Fruit fly (Drosophila melanogaster) whole organism, embryonic: ENCODE data around the gene CG18213.

Source experiments
- Antp ChIP-seq: fragments of 200-800 bp; sonication (Bioruptor generic); optimal IDR thresholded peaks from 3 replicates; lab custom pipeline; 2016; ENCODE audit warnings: missing biosample characterization, missing genetic modification characterization
- CG10543 ChIP-seq: fragments of 200-800 bp; sonication (Bioruptor generic); optimal IDR thresholded peaks from 3 replicates; lab custom pipeline; 2017; ENCODE audit warnings: missing biosample characterization, mild to moderate bottlenecking, missing genetic modification characterization, moderate library complexity
- CG11093 ChIP-seq: fragments of 200-800 bp; sonication (Bioruptor generic); IDR thresholded peaks from 3 replicates; pipeline ENCODE4 v1.3.6; 2022; ENCODE audit warnings: missing biosample characterization, missing genetic modification characterization
- CG11695 ChIP-seq: fragments of 200-800 bp; sonication (Bioruptor generic); IDR thresholded peaks from 3 replicates; pipeline ENCODE4 v1.3.6; 2022; ENCODE audit warnings: missing biosample characterization, missing genetic modification characterization
- CG12155 ChIP-seq: fragments of 200-800 bp; sonication (Bioruptor generic); optimal IDR thresholded peaks from 3 replicates; lab custom pipeline; 2016; ENCODE audit warnings: missing biosample characterization, missing genetic modification characterization
- CG12219 ChIP-seq: fragments of 200-800 bp; sonication (Bioruptor generic); optimal IDR thresholded peaks from 3 replicates; lab custom pipeline; 2018; ENCODE audit warnings: missing biosample characterization, mild to moderate bottlenecking, missing genetic modification characterization
- CG12236 ChIP-seq: fragments of 200-800 bp; sonication (Bioruptor generic); optimal IDR thresholded peaks from 2 replicates; lab custom pipeline; 2016; ENCODE audit warnings: missing biosample characterization, missing genetic modification characterization
- CG14014 ChIP-seq: fragments of 200-800 bp; sonication (Bioruptor generic); IDR thresholded peaks from 2 replicates; pipeline ENCODE4 v1.3.6; 2022; ENCODE audit warnings: missing biosample characterization, missing genetic modification characterization
- CG15011 ChIP-seq: fragments of 200-800 bp; sonication (Bioruptor generic); optimal IDR thresholded peaks from 3 replicates; lab custom pipeline; 2018; ENCODE audit warnings: missing biosample characterization, mild to moderate bottlenecking, missing genetic modification characterization
- CG15514 ChIP-seq: fragments of 200-800 bp; sonication (Bioruptor generic); optimal IDR thresholded peaks from 3 replicates; lab custom pipeline; 2017; ENCODE audit warnings: missing biosample characterization, missing genetic modification characterization, mild to moderate bottlenecking, moderate library complexity, missing genetic modification reagents
- CG16863 ChIP-seq: fragments of 200-800 bp; sonication (Bioruptor generic); optimal IDR thresholded peaks from 3 replicates; lab custom pipeline; 2016; ENCODE audit warnings: missing biosample characterization, missing genetic modification characterization
- CG2120 ChIP-seq: fragments of 200-800 bp; sonication (Bioruptor generic); optimal IDR thresholded peaks from 3 replicates; lab custom pipeline; 2016; ENCODE audit warnings: missing biosample characterization, missing genetic modification characterization
- CG2129 ChIP-seq: fragments of 200-800 bp; sonication (Bioruptor generic); IDR thresholded peaks from 2 replicates; pipeline ENCODE4 v1.3.6; 2022; ENCODE audit warnings: missing biosample characterization, missing genetic modification characterization; ENCODE audit not compliant: partially characterized antibody
- CG31441 ChIP-seq: fragments of 200-800 bp; sonication (Bioruptor generic); IDR thresholded peaks from 2 replicates; pipeline ENCODE4 v1.3.6; 2022; ENCODE audit warnings: missing biosample characterization, missing genetic modification characterization
- CG34422 ChIP-seq: fragments of 200-800 bp; sonication (Bioruptor generic); IDR thresholded peaks from 3 replicates; pipeline ENCODE4 v1.3.6; 2022; ENCODE audit warnings: missing biosample characterization, missing genetic modification characterization
- CG4424 ChIP-seq: fragments of 200-800 bp; sonication (Bioruptor generic); optimal IDR thresholded peaks from 3 replicates; lab custom pipeline; 2016; ENCODE audit warnings: missing biosample characterization, missing genetic modification characterization
- CG6689 ChIP-seq: fragments of 200-800 bp; sonication (Bioruptor generic); IDR thresholded peaks from 2 replicates; pipeline ENCODE4 v1.3.6; 2022; ENCODE audit warnings: missing biosample characterization, missing genetic modification characterization
- CG9727 ChIP-seq: fragments of 200-800 bp; sonication (Bioruptor generic); optimal IDR thresholded peaks from 3 replicates; lab custom pipeline; 2017; ENCODE audit warnings: missing biosample characterization, mild to moderate bottlenecking, missing genetic modification characterization
- CTCF ChIP-seq: fragments of 200-800 bp; sonication (Bioruptor generic); optimal IDR thresholded peaks from 2 replicates; lab custom pipeline; 2017; ENCODE audit warnings: missing biosample characterization, mild to moderate bottlenecking, missing genetic modification characterization, moderate library complexity
- E2f2 ChIP-seq: fragments of 200-800 bp; sonication (Bioruptor generic); IDR thresholded peaks from 2 replicates; pipeline ENCODE4 v1.3.6; 2022; ENCODE audit warnings: missing biosample characterization, missing genetic modification characterization
- Hand ChIP-seq: fragments of 200-800 bp; sonication (Bioruptor generic); optimal IDR thresholded peaks from 2 replicates; lab custom pipeline; 2017; ENCODE audit warnings: mild to moderate bottlenecking, missing biosample characterization, missing genetic modification reagents, missing genetic modification characterization
- Hmr ChIP-seq: fragments of 200-800 bp; sonication (Bioruptor generic); optimal IDR thresholded peaks from 3 replicates; lab custom pipeline; 2017; ENCODE audit warnings: mild to moderate bottlenecking, missing biosample characterization, missing genetic modification reagents, missing genetic modification characterization
- Nf-YC ChIP-seq: fragments of 200-800 bp; optimal IDR thresholded peaks from 3 replicates; lab custom pipeline; 2019; ENCODE audit warnings: missing biosample characterization, mild to moderate bottlenecking, missing genetic modification characterization, moderate library complexity
- NfI ChIP-seq: fragments of 200-800 bp; sonication (Bioruptor generic); optimal IDR thresholded peaks from 3 replicates; lab custom pipeline; 2018; ENCODE audit warnings: missing biosample characterization, mild to moderate bottlenecking, missing genetic modification characterization, moderate library complexity
- Six4 ChIP-seq: fragments of 200-800 bp; sonication (Bioruptor generic); optimal IDR thresholded peaks from 2 replicates; lab custom pipeline; 2016; ENCODE audit warnings: missing biosample characterization, missing genetic modification characterization
- Sox102F ChIP-seq: fragments of 200-800 bp; sonication (Bioruptor generic); optimal IDR thresholded peaks from 2 replicates; lab custom pipeline; 2018; ENCODE audit warnings: missing biosample characterization, mild to moderate bottlenecking, missing genetic modification characterization, moderate library complexity
- Xrp1 ChIP-seq: fragments of 200-800 bp; sonication (Bioruptor generic); IDR thresholded peaks from 2 replicates; pipeline ENCODE4 v1.3.6; 2022; ENCODE audit warnings: missing biosample characterization, missing genetic modification characterization
- YL-1 ChIP-seq: fragments of 200-800 bp; sonication (Bioruptor generic); optimal IDR thresholded peaks from 3 replicates; lab custom pipeline; 2017; ENCODE audit warnings: missing biosample characterization, mild to moderate bottlenecking, missing genetic modification characterization
- ab ChIP-seq: fragments of 200-800 bp; sonication (Bioruptor generic); optimal IDR thresholded peaks from 2 replicates; lab custom pipeline; 2016; ENCODE audit warnings: missing biosample characterization, missing genetic modification characterization
- ara ChIP-seq: fragments of 200-800 bp; sonication (Bioruptor generic); IDR thresholded peaks from 2 replicates; pipeline ENCODE4 v1.3.6; 2022; ENCODE audit warnings: missing biosample characterization, missing genetic modification characterization
- chm ChIP-seq: fragments of 200-800 bp; sonication (Bioruptor generic); IDR thresholded peaks from 2 replicates; pipeline ENCODE4 v1.3.6; 2022; ENCODE audit warnings: missing biosample characterization, missing genetic modification characterization
- corto ChIP-seq: fragments of 200-800 bp; sonication (Bioruptor generic); optimal IDR thresholded peaks from 2 replicates; lab custom pipeline; 2016; ENCODE audit warnings: missing biosample characterization, mild to moderate bottlenecking, missing genetic modification characterization, moderate library complexity
- danr ChIP-seq: fragments of 200-800 bp; sonication (Bioruptor generic); IDR thresholded peaks from 2 replicates; pipeline ENCODE4 v1.3.6; 2022; ENCODE audit warnings: missing biosample characterization, missing genetic modification characterization
- esg ChIP-seq: fragments of 200-800 bp; sonication (Bioruptor generic); conservative IDR thresholded peaks from 2 replicates; pipeline ENCODE4 v1.3.6; 2022; ENCODE audit warnings: missing biosample characterization, missing genetic modification characterization
- gro ChIP-seq: fragments of 200-800 bp; sonication (Bioruptor generic); optimal IDR thresholded peaks from 2 replicates; lab custom pipeline; 2016; ENCODE audit warnings: missing biosample characterization, missing genetic modification characterization
- gsb ChIP-seq: fragments of 200-800 bp; sonication (Bioruptor generic); IDR thresholded peaks from 2 replicates; pipeline ENCODE4 v1.3.6; 2022; ENCODE audit warnings: missing biosample characterization, missing genetic modification characterization
- insv ChIP-seq, 2 experiments: fragments of 200-800 bp; sonication (Bioruptor generic); optimal IDR thresholded peaks; 3 replicates each; lab custom pipeline; 2016 to 2018; ENCODE audit warnings: missing biosample characterization in 2 of 2, missing genetic modification characterization in 2 of 2
- jigr1 ChIP-seq: fragments of 200-800 bp; sonication (Bioruptor generic); IDR thresholded peaks from 3 replicates; pipeline ENCODE4 v1.3.6; 2022; ENCODE audit warnings: missing biosample characterization, missing genetic modification characterization
- jumu ChIP-seq: fragments of 200-800 bp; sonication (Bioruptor generic); optimal IDR thresholded peaks from 3 replicates; lab custom pipeline; 2016; ENCODE audit warnings: missing biosample characterization, missing genetic modification characterization
- ken ChIP-seq: fragments of 200-800 bp; sonication (Bioruptor generic); IDR thresholded peaks from 3 replicates; pipeline ENCODE4 v1.3.6; 2022; ENCODE audit warnings: missing biosample characterization, missing genetic modification characterization
- kni ChIP-seq: fragments of 200-800 bp; sonication (Bioruptor generic); optimal IDR thresholded peaks from 3 replicates; lab custom pipeline; 2017; ENCODE audit warnings: mild to moderate bottlenecking, missing biosample characterization, missing genetic modification reagents, missing genetic modification characterization
- luna ChIP-seq: fragments of 200-800 bp; sonication (Bioruptor generic); optimal IDR thresholded peaks from 2 replicates; lab custom pipeline; 2016; ENCODE audit warnings: missing biosample characterization, missing genetic modification characterization
- nerfin-2 ChIP-seq: fragments of 200-800 bp; sonication (Bioruptor generic); IDR thresholded peaks from 2 replicates; pipeline ENCODE4 v1.3.6; 2022; ENCODE audit warnings: missing biosample characterization, missing genetic modification characterization; ENCODE audit not compliant: partially characterized antibody
- row ChIP-seq: fragments of 200-800 bp; sonication (Bioruptor generic); IDR thresholded peaks from 3 replicates; pipeline ENCODE4 v1.3.6; 2022; ENCODE audit warnings: missing biosample characterization, missing genetic modification characterization
- salm ChIP-seq: fragments of 200-800 bp; sonication (Bioruptor generic); optimal IDR thresholded peaks from 2 replicates; lab custom pipeline; 2018; ENCODE audit warnings: missing biosample characterization, mild to moderate bottlenecking, missing genetic modification characterization
- slou ChIP-seq: fragments of 200-800 bp; sonication (Bioruptor generic); optimal IDR thresholded peaks from 3 replicates; lab custom pipeline; 2016; ENCODE audit warnings: missing biosample characterization, missing genetic modification characterization
- sug ChIP-seq: fragments of 200-800 bp; optimal IDR thresholded peaks from 2 replicates; lab custom pipeline; 2019; ENCODE audit warnings: missing biosample characterization, mild to moderate bottlenecking, missing genetic modification characterization, moderate library complexity
- wdn ChIP-seq: fragments of 200-800 bp; sonication (Bioruptor generic); IDR thresholded peaks from 2 replicates; pipeline ENCODE4 v1.3.6; 2022; ENCODE audit warnings: missing biosample characterization, missing genetic modification characterization

Gene CG18213

dm6 chr3R:17053415-17054177, 13.6 kb upstream of the CG18213 start, which contains the start of gene Dad (continued):
- peak; percentile 30 for TF ChIP-seq salm (tag; lab: Kevin White, UChicago)
- no peak for TF ChIP-seq Xrp1 (GFP tag; lab: Robert Waterston, UW)
- TF ChIP-seq ab (GFP tag; lab: Kevin White, UChicago), result peak; percentile 16
- TF ChIP-seq Nf-YC, result peak; percentile 17
- TF ChIP-seq Hand (GFP tag; lab: Kevin White, UChicago), result peak; percentile 65
- no peak for TF ChIP-seq gsb (GFP tag; lab: Robert Waterston, UW)
- TF ChIP-seq CG12219, result peak; percentile 11
- TF ChIP-seq CG31441 (GFP tag; lab: Robert Waterston, UW), result no peak
- TF ChIP-seq Hmr (GFP tag; lab: Kevin White, UChicago), result peak; percentile 48
- peak; percentile 91 for TF ChIP-seq E2f2 (GFP tag; lab: Robert Waterston, UW)
- TF ChIP-seq CG34422 (GFP tag; lab: Robert Waterston, UW), result peak; percentile 48; the same call in 1 of the 3 replicates
- TF ChIP-seq CG15514 (GFP tag; lab: Kevin White, UChicago), result peak; percentile 24
- no peak for TF ChIP-seq CG2129 (GFP tag; lab: Robert Waterston, UW)
- peak; percentile 83 for TF ChIP-seq chm (GFP tag; lab: Robert Waterston, UW)
- peak; percentile 14; the same call in 1 of the 2 replicates for TF ChIP-seq CG14014 (GFP tag; lab: Robert Waterston, UW)
- TF ChIP-seq YL-1 (GFP tag; lab: Kevin White, UChicago), result peak; percentile 11
- TF ChIP-seq jigr1 (GFP tag; lab: Robert Waterston, UW), result no peak
- TF ChIP-seq, all 482 proteins: peak for 126

dm6 chr3R:17052465-17053149, 12.6 kb upstream of the CG18213 start:
- TF ChIP-seq esg (GFP tag; lab: Robert Waterston, UW) (no peak), row (peak; percentile 76), CG9727 (GFP tag; lab: Kevin White, UChicago) (peak; percentile 89), CG11695 (GFP tag; lab: Robert Waterston, UW) (peak; percentile 18; the same call in 1 of the 3 replicates), gro (GFP tag; lab: Kevin White, UChicago) (no peak), Six4 (GFP tag; lab: Kevin White, UChicago) (no peak), luna (no peak), danr (GFP tag; lab: Robert Waterston, UW) (no peak), Nf-YC (no peak), Sox102F (GFP tag; lab: Kevin White, UChicago) (no peak), ken (GFP tag; lab: Robert Waterston, UW) (no peak), CG10543 (GFP tag; lab: Kevin White, UChicago) (no peak), wdn (GFP tag; lab: Robert Waterston, UW) (no peak), corto (peak; percentile 69), CG2120 (no peak), CG12155 (no peak), Antp (GFP tag; lab: Kevin White, UChicago) (no peak), CG16863 (GFP tag; lab: Kevin White, UChicago) (no peak), kni (GFP tag; lab: Kevin White, UChicago) (peak; percentile 73), insv (GFP tag; optimal IDR thresholded peaks at IDR 0.05; lab: Kevin White, UChicago) (no peak), slou (no peak), CG6689 (GFP tag; lab: Robert Waterston, UW) (0 out of 2 replicates have a peak, but pooled peaks have one; percentile 33), nerfin-2 (GFP tag; lab: Robert Waterston, UW) (no peak), CTCF (GFP tag; lab: Kevin White, UChicago) (no peak), CG12236 (no peak), CG4424 (GFP tag; lab: Kevin White, UChicago) (peak; percentile 63), sug (tag; lab: Kevin White, UChicago) (no peak), CG15011 (GFP tag; lab: Kevin White, UChicago) (peak; percentile 0), jumu (GFP tag; lab: Kevin White, UChicago) (peak; percentile 10), ara (0 out of 2 replicates have a peak, but pooled peaks have one; percentile 42), NfI (GFP tag; lab: Kevin White, UChicago) (no peak), CG11093 (GFP tag; lab: Robert Waterston, UW) (peak; percentile 62; the same call in 1 of the 3 replicates)
